Worm (Caenorhabditis elegans): ENCODE data around the gene F42A9.6.

F42A9.6 gene

ce11 chrIV:8587057-8587456 is 22.0 kb upstream of the F42A9.6 start (continued):
- TF ChIP-seq rnt-1 (tag; optimal IDR thresholded peaks at IDR 0.05) (peak; percentile 86), xbp-1 (tag; optimal IDR thresholded peaks at IDR 0.05) (peak; percentile 38), nhr-76 (tag; optimal IDR thresholded peaks at IDR 0.05) (no peak), ceh-63 (GFP tag; optimal IDR thresholded peaks at IDR 0.05) (no peak), nhr-11 (tag; optimal IDR thresholded peaks at IDR 0.05) (no peak), snpc-4 (tag; optimal IDR thresholded peaks at IDR 0.05) (no peak), egl-13 (tag; optimal IDR thresholded peaks at IDR 0.05) (no peak), sox-4 (tag; optimal IDR thresholded peaks at IDR 0.05) (no peak), blmp-1 (tag; optimal IDR thresholded peaks at IDR 0.05) (peak; percentile 34), efl-1 (optimal IDR thresholded peaks at IDR 0.05) (peak; percentile 55 to 59), efl-1 (GFP tag; optimal IDR thresholded peaks at IDR 0.05 in 1 of 2) (peak in 1 of 2 experiments; percentile 31), grh-1 (GFP tag; IDR thresholded peaks at IDR 0.05) (no peak), lin-35 (GFP tag; optimal IDR thresholded peaks at IDR 0.05) (peak; percentile 23 to 40), ceh-82 (tag; optimal IDR thresholded peaks at IDR 0.05) (peak in 2 of 3 experiments; percentile 42 to 50), lin-39 (tag; optimal IDR thresholded peaks at IDR 0.05) (peak; percentile 49), snu-23 (GFP tag; optimal IDR thresholded peaks at IDR 0.05) (peak; percentile 58), lin-14 (GFP tag; optimal IDR thresholded peaks at IDR 0.05) (peak; percentile 89), jun-1 (tag; optimal IDR thresholded peaks at IDR 0.05) (peak; percentile 24), F16B12.6 (tag; optimal IDR thresholded peaks at IDR 0.05) (no peak), sptf-1 (tag; optimal IDR thresholded peaks at IDR 0.05) (no peak), C16A3.4 (tag; optimal IDR thresholded peaks at IDR 0.05) (no peak), mab-9 (GFP tag; IDR thresholded peaks at IDR 0.05) (no peak), zip-4 (GFP tag; optimal IDR thresholded peaks at IDR 0.05) (no peak), mdl-1 (tag; optimal IDR thresholded peaks at IDR 0.05) (no peak), pqm-1 (tag; optimal IDR thresholded peaks at IDR 0.05) (no peak), nhr-47 (tag; optimal IDR thresholded peaks at IDR 0.05) (peak; percentile 14), lsy-2 (tag; optimal IDR thresholded peaks at IDR 0.05) (peak in 1 of 2 experiments; percentile 58), hlh-17 (GFP tag; optimal IDR thresholded peaks at IDR 0.05; ENCODE audit: borderline replicate concordance) (no peak), sup-37 (GFP tag; optimal IDR thresholded peaks at IDR 0.05) (no peak), nhr-71 (tag; optimal IDR thresholded peaks at IDR 0.05) (peak; percentile 72), aha-1 (tag; optimal IDR thresholded peaks at IDR 0.05) (no peak), pax-3 (tag; optimal IDR thresholded peaks at IDR 0.05) (no peak), lin-13 (GFP tag; optimal IDR thresholded peaks at IDR 0.05) (peak; percentile 44), Y116A8C.19 (tag; optimal IDR thresholded peaks at IDR 0.05; ENCODE audit: borderline replicate concordance) (no peak), fkh-8 (tag; optimal IDR thresholded peaks at IDR 0.05) (no peak), skn-1 (tag; optimal IDR thresholded peaks at IDR 0.05) (no peak), fos-1 (tag; optimal IDR thresholded peaks at IDR 0.05) (peak; percentile 4), nhr-19 (GFP tag; conservative IDR thresholded peaks at IDR 0.05) (peak; percentile 47)

- TF ChIP-seq unc-62 (GFP tag; optimal IDR thresholded peaks at IDR 0.05) (no peak), blmp-1 (tag; optimal IDR thresholded peaks at IDR 0.05) (no peak), nhr-11 (tag; optimal IDR thresholded peaks at IDR 0.05) (no peak), lin-13 (GFP tag; optimal IDR thresholded peaks at IDR 0.05) (peak; percentile 20), ceh-82 (tag; optimal IDR thresholded peaks at IDR 0.05) (no peak), efl-3 (GFP tag; optimal IDR thresholded peaks at IDR 0.05) (no peak), unc-98 (GFP tag; IDR thresholded peaks at IDR 0.05) (no peak), fkh-4 (tag; optimal IDR thresholded peaks at IDR 0.05; ENCODE audit: borderline replicate concordance) (no peak), unc-86 (tag; optimal IDR thresholded peaks at IDR 0.05) (peak; percentile 50), rnt-1 (tag; optimal IDR thresholded peaks at IDR 0.05) (no peak), lin-15B (tag; optimal IDR thresholded peaks at IDR 0.05) (no peak), jun-1 (tag; optimal IDR thresholded peaks at IDR 0.05) (no peak), nhr-47 (tag; optimal IDR thresholded peaks at IDR 0.05) (peak; percentile 19), efl-1 (optimal IDR thresholded peaks at IDR 0.05) (no peak), efl-1 (GFP tag; optimal IDR thresholded peaks at IDR 0.05 in 1 of 2) (no peak), aly-2 (tag; optimal IDR thresholded peaks at IDR 0.05) (no peak), irx-1 (tag; optimal IDR thresholded peaks at IDR 0.05) (no peak), C16A3.4 (tag; optimal IDR thresholded peaks at IDR 0.05) (no peak), egl-27 (tag; optimal IDR thresholded peaks at IDR 0.05) (no peak), elt-3 (tag; optimal IDR thresholded peaks at IDR 0.05) (no peak), fkh-10 (GFP tag; optimal IDR thresholded peaks at IDR 0.05) (peak; percentile 9), fkh-8 (tag; optimal IDR thresholded peaks at IDR 0.05) (peak; percentile 53), nhr-12 (tag; optimal IDR thresholded peaks at IDR 0.05) (no peak), unc-130 (tag; optimal IDR thresholded peaks at IDR 0.05) (no peak), nhr-84 (tag; optimal IDR thresholded peaks at IDR 0.05) (no peak), lsy-2 (tag; optimal IDR thresholded peaks at IDR 0.05) (peak in 1 of 2 experiments; percentile 7), lin-14 (GFP tag; optimal IDR thresholded peaks at IDR 0.05) (peak; percentile 25), fos-1 (tag; optimal IDR thresholded peaks at IDR 0.05) (no peak)
Observed at ce11 chrIV:8587605-8588004, 21.4 kb upstream of the F42A9.6 start.
